Worm (Caenorhabditis elegans) whole organism, late embryonic: ENCODE measurements around the gene plep-1.

ENCODE experiments used
- C08G9.2 ChIP-seq: sonication (generic microtip); optimal IDR thresholded peaks from 2 replicates; lab custom pipeline; 2016; ENCODE audit warnings: mild to moderate bottlenecking, missing genetic modification characterization, moderate library complexity, missing compliant biosample characterization
- K02D7.2 ChIP-seq: sonication (generic microtip); optimal IDR thresholded peaks from 2 replicates; lab custom pipeline; 2017; ENCODE audit warnings: mild to moderate bottlenecking, missing genetic modification characterization, missing compliant biosample characterization
- Y22D7AL.16 ChIP-seq: sonication (generic microtip); optimal IDR thresholded peaks from 2 replicates; lab custom pipeline; 2016; ENCODE audit warnings: missing genetic modification characterization, missing compliant biosample characterization
- ahr-1 ChIP-seq: sonication (generic microtip); optimal IDR thresholded peaks from 2 replicates; lab custom pipeline; 2016; ENCODE audit warnings: missing genetic modification characterization, missing compliant biosample characterization
- ama-1 ChIP-seq: fragments of 150-350 bp; optimal IDR thresholded peaks from 2 replicates; lab custom pipeline; 2014
- ceh-18 ChIP-seq: sonication (generic microtip); optimal IDR thresholded peaks from 2 replicates; lab custom pipeline; 2016; ENCODE audit warnings: missing genetic modification characterization, missing compliant biosample characterization
- ceh-31 ChIP-seq: sonication (generic microtip); optimal IDR thresholded peaks from 2 replicates; lab custom pipeline; 2016; ENCODE audit warnings: missing genetic modification characterization, missing compliant biosample characterization
- ceh-45 ChIP-seq: fragments of 200-800 bp; sonication (Bioruptor generic); IDR thresholded peaks from 2 replicates; pipeline ENCODE4 v1.3.6; 2022; ENCODE audit warnings: missing genetic modification reagents, missing genetic modification characterization, missing compliant biosample characterization
- ceh-48 ChIP-seq: sonication (generic microtip); optimal IDR thresholded peaks from 2 replicates; lab custom pipeline; 2016; ENCODE audit warnings: missing genetic modification characterization, inconsistent platforms, missing compliant biosample characterization
- ceh-9 ChIP-seq: sonication (generic microtip); optimal IDR thresholded peaks from 2 replicates; lab custom pipeline; 2016; ENCODE audit warnings: mild to moderate bottlenecking, missing genetic modification characterization, inconsistent platforms, missing compliant biosample characterization
- che-1 ChIP-seq: sonication (generic microtip); optimal IDR thresholded peaks from 2 replicates; lab custom pipeline; 2016; ENCODE audit warnings: mild to moderate bottlenecking, missing genetic modification characterization, missing compliant biosample characterization
- dve-1 ChIP-seq: sonication (generic microtip); optimal IDR thresholded peaks from 2 replicates; lab custom pipeline; 2017; ENCODE audit warnings: antibody characterized with exemption, mild to moderate bottlenecking, missing genetic modification characterization, missing compliant biosample characterization
- eyg-1 ChIP-seq: sonication (generic microtip); optimal IDR thresholded peaks from 2 replicates; lab custom pipeline; 2016; ENCODE audit warnings: missing genotype, missing genetic modification characterization, missing compliant biosample characterization
- fax-1 ChIP-seq: sonication (generic microtip); optimal IDR thresholded peaks from 2 replicates; lab custom pipeline; 2016; ENCODE audit warnings: missing genotype, missing genetic modification characterization, missing compliant biosample characterization
- gmeb-2 ChIP-seq: sonication (generic microtip); optimal IDR thresholded peaks from 2 replicates; lab custom pipeline; 2016; ENCODE audit warnings: missing genetic modification characterization, inconsistent platforms, missing compliant biosample characterization
- hlh-30 ChIP-seq: sonication (generic microtip); optimal IDR thresholded peaks from 2 replicates; lab custom pipeline; 2017; ENCODE audit warnings: antibody characterized with exemption, missing genetic modification characterization, missing compliant biosample characterization; ENCODE audit not compliant: insufficient read depth
- hlh-8 ChIP-seq: sonication (generic microtip); optimal IDR thresholded peaks from 2 replicates; lab custom pipeline; 2016; ENCODE audit warnings: missing genotype, missing genetic modification characterization, missing compliant biosample characterization
- nhr-11 ChIP-seq: fragments of 150-350 bp; optimal IDR thresholded peaks from 2 replicates; lab custom pipeline; 2014; ENCODE audit warnings: missing biosample characterization, missing genetic modification characterization
- nhr-232 ChIP-seq: sonication (generic microtip); optimal IDR thresholded peaks from 2 replicates; lab custom pipeline; 2016; ENCODE audit warnings: missing genetic modification characterization, missing compliant biosample characterization
- pag-3 ChIP-seq: sonication (generic microtip); optimal IDR thresholded peaks from 2 replicates; lab custom pipeline; 2016; ENCODE audit warnings: missing compliant biosample characterization, missing genetic modification characterization, borderline replicate concordance
- pat-9 ChIP-seq: fragments of 200-800 bp; sonication (Bioruptor generic); optimal IDR thresholded peaks from 2 replicates; lab custom pipeline; 2018; ENCODE audit warnings: mild to moderate bottlenecking, missing genetic modification characterization, moderate library complexity, missing compliant biosample characterization
- pqm-1 ChIP-seq: sonication (generic microtip); optimal IDR thresholded peaks from 2 replicates; lab custom pipeline; 2016; ENCODE audit warnings: missing genetic modification characterization, missing compliant biosample characterization
- sdc-2 ChIP-seq: sonication (generic microtip); optimal IDR thresholded peaks from 2 replicates; lab custom pipeline; 2016; ENCODE audit warnings: missing genotype, missing genetic modification characterization, missing compliant biosample characterization
- sox-2 ChIP-seq: fragments of 200-800 bp; sonication (Bioruptor generic); IDR thresholded peaks from 2 replicates; pipeline ENCODE4 v1.3.6; 2022; ENCODE audit warnings: missing genetic modification reagents, missing genetic modification characterization, missing compliant biosample characterization
- sox-4 ChIP-seq: sonication (generic microtip); optimal IDR thresholded peaks from 2 replicates; lab custom pipeline; 2017; ENCODE audit warnings: mild to moderate bottlenecking, missing genetic modification characterization, inconsistent platforms, missing compliant biosample characterization
- syd-9 ChIP-seq: sonication (generic microtip); optimal IDR thresholded peaks from 2 replicates; lab custom pipeline; 2016; ENCODE audit warnings: mild to moderate bottlenecking, missing genetic modification characterization, moderate library complexity, missing compliant biosample characterization
- tbx-2 ChIP-seq: sonication (generic microtip); optimal IDR thresholded peaks from 2 replicates; lab custom pipeline; 2016; ENCODE audit warnings: missing genetic modification characterization, missing compliant biosample characterization
- tbx-7 ChIP-seq: sonication (generic microtip); optimal IDR thresholded peaks from 2 replicates; lab custom pipeline; 2016; ENCODE audit warnings: missing genotype, missing genetic modification characterization, missing compliant biosample characterization
- ttx-3 ChIP-seq: sonication (generic microtip); optimal IDR thresholded peaks from 2 replicates; lab custom pipeline; 2016; ENCODE audit warnings: missing genetic modification reagents, missing genetic modification characterization, missing compliant biosample characterization
- unc-3 ChIP-seq, 2 experiments: fragments of 200-800 bp in 1 of 2; sonication (Bioruptor generic) in 1 of 2; sonication (generic microtip) in 1 of 2; conservative IDR thresholded peaks in 1 of 2; optimal IDR thresholded peaks in 1 of 2; 2 replicates each; pipeline versions ENCODE4 v1.3.6 to Lab custom; 2016 to 2022; ENCODE audit warnings: missing compliant biosample characterization in 2 of 2, missing genetic modification characterization in 2 of 2, missing genetic modification reagents in 1 of 2
- unc-42 ChIP-seq: sonication (generic microtip); optimal IDR thresholded peaks from 2 replicates; lab custom pipeline; 2016; ENCODE audit warnings: missing genotype, missing genetic modification characterization, missing compliant biosample characterization
- unc-55 ChIP-seq: sonication (generic microtip); optimal IDR thresholded peaks from 2 replicates; lab custom pipeline; 2017; ENCODE audit warnings: missing biosample characterization, missing genetic modification reagents, missing genetic modification characterization
- ztf-16 ChIP-seq: sonication (generic microtip); optimal IDR thresholded peaks from 2 replicates; lab custom pipeline; 2017; ENCODE audit warnings: missing genetic modification characterization, missing compliant biosample characterization

The plep-1 gene

ce11 chrII:4324061-4324460 is 12.0 kb upstream of the plep-1 start, which contains the start of gene mog-2:
TSS of gene mog-2 (plus strand) at chrII:4324361.
- TF ChIP-seq hlh-30 (tag; lab: Kevin White, UChicago) = no peak
- TF ChIP-seq tbx-2 (tag; lab: Kevin White, UChicago) = no peak
- no peak for TF ChIP-seq hlh-8 (tag; lab: Kevin White, UChicago)
- TF ChIP-seq dve-1 (tag; lab: Kevin White, UChicago) = no peak
- no peak for TF ChIP-seq unc-42 (tag; lab: Kevin White, UChicago)
- TF ChIP-seq ceh-31 = no peak
- no peak for TF ChIP-seq ceh-9
- TF ChIP-seq unc-3 (GFP tag; conservative IDR thresholded peaks at IDR 0.05; lab: Robert Waterston, UW) = no peak
- TF ChIP-seq unc-3 (tag; optimal IDR thresholded peaks at IDR 0.05; lab: Kevin White, UChicago) = no peak
- TF ChIP-seq ttx-3 (tag; lab: Kevin White, UChicago) = no peak
- no peak for TF ChIP-seq ceh-48 (tag; lab: Kevin White, UChicago)
- TF ChIP-seq ahr-1 (tag; lab: Kevin White, UChicago) = no peak
- no peak for TF ChIP-seq nhr-11 (tag; lab: Kevin White, UChicago)

ce11 chrII:4322871-4323270 is 10.9 kb upstream of the plep-1 start, which contains the start of gene H20J04.6:
TSS of gene H20J04.6 (plus strand) at chrII:4323256.
- TF ChIP-seq unc-42 (tag; lab: Kevin White, UChicago) (peak; percentile 25), nhr-11 (tag; lab: Kevin White, UChicago) (no peak)

ce11 chrII:4321766-4322165 is 9.8 kb upstream of the plep-1 start, which contains the start of gene Y52E8A.1:
TSS of gene Y52E8A.1 (plus strand) at chrII:4322066.
- TF ChIP-seq pqm-1 (tag; lab: Kevin White, UChicago) = no peak
- TF ChIP-seq nhr-11 (tag; lab: Kevin White, UChicago) = no peak
- no peak for TF ChIP-seq eyg-1
- no peak for TF ChIP-seq ceh-31
- no peak for TF ChIP-seq unc-55 (GFP tag; lab: Kevin White, UChicago)
- TF ChIP-seq syd-9 (tag; lab: Kevin White, UChicago) = no peak
- no peak for TF ChIP-seq C08G9.2 (tag; lab: Kevin White, UChicago)
- TF ChIP-seq ceh-18 (tag; lab: Kevin White, UChicago) = no peak
- no peak for TF ChIP-seq sdc-2
- TF ChIP-seq ceh-45 (GFP tag; lab: Robert Waterston, UW) = no peak

ce11 chrII:4320455-4320854 is 8.4 kb upstream of the plep-1 start, which contains the start of gene Y52E8A.2:
TSS of gene Y52E8A.2 (plus strand) at chrII:4320836.
- no peak for TF ChIP-seq nhr-232 (tag; lab: Kevin White, UChicago)
- no peak for TF ChIP-seq sox-2 (GFP tag; lab: Robert Waterston, UW)
- TF ChIP-seq ahr-1 (tag; lab: Kevin White, UChicago) = no peak
- no peak for TF ChIP-seq gmeb-2 (tag; lab: Kevin White, UChicago)
- no peak for TF ChIP-seq sox-4

- TF ChIP-seq sdc-2 = no peak
- TF ChIP-seq che-1 (tag; lab: Kevin White, UChicago) = no peak
- no peak for TF ChIP-seq pag-3 (tag; lab: Kevin White, UChicago)
- no peak for TF ChIP-seq sox-4
- no peak for TF ChIP-seq pat-9 (tag; lab: Kevin White, UChicago)
- TF ChIP-seq Y22D7AL.16 (tag; lab: Kevin White, UChicago) = no peak
- no peak for TF ChIP-seq ama-1
- TF ChIP-seq ztf-16 = no peak
- no peak for TF ChIP-seq ceh-45 (GFP tag; lab: Robert Waterston, UW)
- no peak for TF ChIP-seq fax-1
- TF ChIP-seq ceh-9 = no peak
These were observed 7.6 kb upstream of the plep-1 start, which contains the start of gene Y52E8A.6 for ce11 chrII:4319537-4320019. TSS of gene Y52E8A.6 (minus strand) at chrII:4319969.

- TF ChIP-seq tbx-7 (no peak), nhr-11 (tag; lab: Kevin White, UChicago) (no peak), ttx-3 (tag; lab: Kevin White, UChicago) (no peak), ceh-18 (tag; lab: Kevin White, UChicago) (no peak), K02D7.2 (tag; lab: Kevin White, UChicago) (no peak)
These were observed 4.0 kb upstream of the plep-1 start, which contains the start of gene srw-40 for ce11 chrII:4316011-4316410. TSS of gene srw-40 (minus strand) at chrII:4316111.
